Fruit fly (Drosophila melanogaster) S2 (cell line): ENCODE data around the gene CG34348.

Experiments used
- CG8478 ChIP-seq: fragments of >200 bp; optimal IDR thresholded peaks from 2 replicates; lab custom pipeline; 2018
- CTCF ChIP-seq, 2 experiments: fragments of >200 bp; optimal IDR thresholded peaks; 2 replicates each; lab custom pipeline; 2018

- TF ChIP-seq CTCF (optimal IDR thresholded peaks at IDR 0.05; lab: Kevin White, UChicago) (no peak), CG8478 (no peak)
Observed at dm6 chrX:11390625-11391363, 51.1 kb downstream of the CG34348 start.
